Fruit fly (Drosophila melanogaster): Measurements from ENCODE around the gene CG31343.

CG31343 gene

dm6 chr3R:21781448-21781847 lies 36.4 kb downstream of the CG31343 start (continued):
- peak; percentile 91 for TF ChIP-seq Smox (GFP tag; optimal IDR thresholded peaks at IDR 0.05)
- TF ChIP-seq Blimp-1 (GFP tag; optimal IDR thresholded peaks at IDR 0.05): peak; percentile 64
- peak; percentile 95 for TF ChIP-seq esn (GFP tag; optimal IDR thresholded peaks at IDR 0.05)
- TF ChIP-seq CG6276 (GFP tag; optimal IDR thresholded peaks at IDR 0.05): peak; percentile 74
- TF ChIP-seq CG9139 (GFP tag; optimal IDR thresholded peaks at IDR 0.05): peak; percentile 82
- TF ChIP-seq Hr39 (GFP tag; optimal IDR thresholded peaks at IDR 0.05): peak; percentile 93
- peak; percentile 93 for TF ChIP-seq CG31627 (GFP tag; optimal IDR thresholded peaks at IDR 0.05)
- peak; percentile 90 for TF ChIP-seq CG1621 (tag; optimal IDR thresholded peaks at IDR 0.05)
- TF ChIP-seq Ets21C (GFP tag; optimal IDR thresholded peaks at IDR 0.05): peak; percentile 83
- TF ChIP-seq CG15336 (GFP tag; IDR thresholded peaks at IDR 0.05): peak; percentile 88
- TF ChIP-seq CG6792 (GFP tag; optimal IDR thresholded peaks at IDR 0.05): peak; percentile 92
- peak; percentile 88 for TF ChIP-seq CG32006 (GFP tag; optimal IDR thresholded peaks at IDR 0.05)
- peak; percentile 87 for TF ChIP-seq CG11902 (GFP tag; optimal IDR thresholded peaks at IDR 0.05)

dm6 chr3R:21782295-21782922 lies 37.3 kb downstream of the CG31343 start, which contains the start of gene tsl:
tsl (minus strand) TSS chr3R:21782536.
- TF ChIP-seq achi (GFP tag; optimal IDR thresholded peaks at IDR 0.05) (no peak), Eip78C (GFP tag) (peak; percentile 48), fd85E (GFP tag; optimal IDR thresholded peaks at IDR 0.05) (no peak), Eip75B (GFP tag; optimal IDR thresholded peaks at IDR 0.05) (no peak), dac (GFP tag; optimal IDR thresholded peaks at IDR 0.05) (no peak), Sox15 (GFP tag; optimal IDR thresholded peaks at IDR 0.05) (no peak), CG11294 (GFP tag; IDR thresholded peaks at IDR 0.05) (no peak), svp (GFP tag) (peak; percentile 85), CG1621 (tag; optimal IDR thresholded peaks at IDR 0.05) (no peak), Hr38 (GFP tag; optimal IDR thresholded peaks at IDR 0.05) (no peak), CG11762 (GFP tag; optimal IDR thresholded peaks at IDR 0.05; ENCODE audit: insufficient read depth) (no peak), vri (GFP tag; optimal IDR thresholded peaks at IDR 0.05) (no peak), spab (GFP tag; optimal IDR thresholded peaks at IDR 0.05) (no peak), CG10631 (GFP tag; optimal IDR thresholded peaks at IDR 0.05) (no peak), CG9139 (GFP tag; optimal IDR thresholded peaks at IDR 0.05) (no peak), Sox102F (GFP tag; optimal IDR thresholded peaks at IDR 0.05) (no peak), Ets21C (GFP tag; optimal IDR thresholded peaks at IDR 0.05) (no peak), Gug (GFP tag; IDR thresholded peaks at IDR 0.05) (no peak), Blimp-1 (GFP tag; optimal IDR thresholded peaks at IDR 0.05) (no peak), Met (GFP tag; optimal IDR thresholded peaks at IDR 0.05) (no peak), CG4318 (GFP tag; optimal IDR thresholded peaks at IDR 0.05) (no peak), pdm3 (GFP tag; optimal IDR thresholded peaks at IDR 0.05) (no peak), OdsH (GFP tag; optimal IDR thresholded peaks at IDR 0.05) (no peak), CG11902 (GFP tag; optimal IDR thresholded peaks at IDR 0.05) (no peak), dsx (GFP tag; optimal IDR thresholded peaks at IDR 0.05; ENCODE audit: poor library complexity, severe bottlenecking) (peak; percentile 45), CG3919 (GFP tag; optimal IDR thresholded peaks at IDR 0.05) (peak; percentile 8), CG6276 (GFP tag; optimal IDR thresholded peaks at IDR 0.05) (peak; percentile 49), ss (GFP tag; optimal IDR thresholded peaks at IDR 0.05) (peak in 1 of 2 experiments; percentile 4)

dm6 chr3R:21790392-21790791 lies 45.3 kb downstream of the CG31343 start:
- TF ChIP-seq Sox15 (GFP tag; optimal IDR thresholded peaks at IDR 0.05): no peak

- no peak for TF ChIP-seq Hr38 (GFP tag; optimal IDR thresholded peaks at IDR 0.05)
- TF ChIP-seq CG6276 (GFP tag; optimal IDR thresholded peaks at IDR 0.05): no peak
- TF ChIP-seq CG10669 (GFP tag; optimal IDR thresholded peaks at IDR 0.05): no peak
- no peak for TF ChIP-seq Ets21C (GFP tag; optimal IDR thresholded peaks at IDR 0.05)
- TF ChIP-seq salr (GFP tag; optimal IDR thresholded peaks at IDR 0.05): no peak
- TF ChIP-seq CG7368 (GFP tag; optimal IDR thresholded peaks at IDR 0.05): no peak
- no peak for TF ChIP-seq Smox (GFP tag; optimal IDR thresholded peaks at IDR 0.05)
These were observed 48.7 kb downstream of the CG31343 start for dm6 chr3R:21793760-21794159.

Measured in whole organism, prepupa.